Worm (Caenorhabditis elegans): Measurements from ENCODE around the gene nhr-78.

DNA sequence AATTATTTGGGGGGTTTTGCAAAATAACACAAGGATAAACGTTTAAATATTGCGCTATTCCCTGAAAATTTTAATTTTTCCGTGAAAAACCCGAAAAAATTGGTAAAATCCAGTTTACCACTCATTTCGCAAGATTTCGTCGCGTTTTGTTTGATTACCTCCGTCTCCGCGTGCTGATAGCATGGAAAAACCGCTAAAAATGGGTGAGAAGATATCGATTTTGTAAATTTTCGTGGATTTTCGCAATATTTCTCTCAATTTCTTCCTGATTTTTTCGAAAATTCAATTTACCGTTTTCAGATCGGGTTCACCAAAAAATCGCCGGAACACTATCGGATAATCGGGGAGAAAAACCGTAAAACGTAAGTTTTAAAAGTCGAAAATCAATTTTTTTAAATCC is 29.9 kb downstream of the nhr-78 start, which contains the start of gene ama-1:
- no peak for TF ChIP-seq W03F9.2 (tag; optimal IDR thresholded peaks at IDR 0.05)
- no peak for TF ChIP-seq him-1 (tag; optimal IDR thresholded peaks at IDR 0.05)

All from whole organism, L4/young adult.